Worm (Caenorhabditis elegans) whole organism, young adult: ENCODE data around the gene rdy-2.

Experiments
- B0019.2 ChIP-seq: fragments of 200-800 bp; sonication (Bioruptor generic); conservative IDR thresholded peaks from 2 replicates; pipeline ENCODE4 v1.3.6; 2022; ENCODE audit warnings: missing genetic modification reagents, missing genetic modification characterization, missing compliant biosample characterization
- B0336.3 ChIP-seq: fragments of 200-800 bp; sonication (Bioruptor generic); IDR thresholded peaks from 2 replicates; pipeline ENCODE4 v1.3.6; 2022; ENCODE audit warnings: missing genetic modification characterization, missing compliant biosample characterization
- F23B12.7 ChIP-seq: sonication (generic microtip); optimal IDR thresholded peaks from 2 replicates; lab custom pipeline; 2017; ENCODE audit warnings: missing genetic modification characterization, mild to moderate bottlenecking, missing compliant biosample characterization, antibody characterized with exemption, moderate library complexity; ENCODE audit not compliant: insufficient read depth
- F33H1.4 ChIP-seq: fragments of 200-800 bp; sonication (Bioruptor generic); IDR thresholded peaks from 2 replicates; pipeline ENCODE4 v1.3.6; 2022; ENCODE audit warnings: missing genetic modification reagents, missing genetic modification characterization, missing compliant biosample characterization
- F37B4.10 ChIP-seq: fragments of 200-800 bp; sonication (Bioruptor generic); IDR thresholded peaks from 2 replicates; pipeline ENCODE4 v1.3.6; 2022; ENCODE audit warnings: missing genetic modification characterization, missing compliant biosample characterization
- F52B5.7 ChIP-seq: sonication (generic microtip); optimal IDR thresholded peaks from 2 replicates; lab custom pipeline; 2016; ENCODE audit warnings: mild to moderate bottlenecking, missing genetic modification characterization, missing compliant biosample characterization
- K11D2.4 ChIP-seq: fragments of 200-800 bp; sonication (Bioruptor generic); IDR thresholded peaks from 2 replicates; pipeline ENCODE4 v1.3.6; 2022; ENCODE audit warnings: missing genetic modification reagents, missing genetic modification characterization, missing compliant biosample characterization
- K12H6.12 ChIP-seq: fragments of 200-800 bp; sonication (Bioruptor generic); optimal IDR thresholded peaks from 2 replicates; lab custom pipeline; 2018; ENCODE audit warnings: mild to moderate bottlenecking, missing genetic modification characterization, missing compliant biosample characterization
- ZK185.1 ChIP-seq: sonication (generic microtip); optimal IDR thresholded peaks from 2 replicates; lab custom pipeline; 2016; ENCODE audit warnings: mild to moderate bottlenecking, missing genetic modification characterization, missing compliant biosample characterization; ENCODE audit not compliant: poor library complexity, severe bottlenecking
- akir-1 ChIP-seq: fragments of 200-800 bp; sonication (Bioruptor generic); optimal IDR thresholded peaks from 2 replicates; lab custom pipeline; 2018; ENCODE audit warnings: mild to moderate bottlenecking, missing genetic modification characterization, moderate library complexity, missing compliant biosample characterization
- attf-3 ChIP-seq: fragments of 200-800 bp; sonication (Bioruptor generic); conservative IDR thresholded peaks from 2 replicates; pipeline ENCODE4 v1.3.6; 2022; ENCODE audit warnings: missing genetic modification reagents, missing genetic modification characterization, missing compliant biosample characterization
- bed-1 ChIP-seq: fragments of 200-800 bp; sonication (Bioruptor generic); IDR thresholded peaks from 2 replicates; pipeline ENCODE4 v1.3.6; 2022; ENCODE audit warnings: missing genetic modification reagents, missing genetic modification characterization, missing compliant biosample characterization
- ceh-100 ChIP-seq: fragments of 200-800 bp; sonication (Bioruptor generic); IDR thresholded peaks from 2 replicates; pipeline ENCODE4 v1.3.6; 2022; ENCODE audit warnings: missing genetic modification reagents, missing genetic modification characterization, missing compliant biosample characterization
- ceh-27 ChIP-seq: fragments of 200-800 bp; sonication (Bioruptor generic); optimal IDR thresholded peaks from 2 replicates; lab custom pipeline; 2018; ENCODE audit warnings: mild to moderate bottlenecking, missing genetic modification characterization, moderate library complexity, missing compliant biosample characterization
- ceh-40 ChIP-seq: fragments of 200-800 bp; sonication (Bioruptor generic); IDR thresholded peaks from 2 replicates; pipeline ENCODE4 v1.3.6; 2022; ENCODE audit warnings: missing genetic modification characterization, missing compliant biosample characterization
- dox-1 ChIP-seq: fragments of 200-800 bp; sonication (Bioruptor generic); IDR thresholded peaks from 2 replicates; pipeline ENCODE4 v1.3.6; 2022; ENCODE audit warnings: missing genetic modification reagents, missing genetic modification characterization, missing compliant biosample characterization
- dpff-1 ChIP-seq: sonication (generic microtip); optimal IDR thresholded peaks from 2 replicates; lab custom pipeline; 2017; ENCODE audit warnings: mild to moderate bottlenecking, missing genetic modification characterization, missing compliant biosample characterization
- egrh-3 ChIP-seq: fragments of 200-800 bp; sonication (Bioruptor generic); IDR thresholded peaks from 2 replicates; pipeline ENCODE4 v1.3.6; 2022; ENCODE audit warnings: missing genetic modification reagents, missing genetic modification characterization, missing compliant biosample characterization
- him-1 ChIP-seq: sonication (generic microtip); optimal IDR thresholded peaks from 2 replicates; lab custom pipeline; 2016; ENCODE audit warnings: missing genotype, missing genetic modification reagents, missing genetic modification characterization, missing compliant biosample characterization
- hmg-1.2 ChIP-seq: fragments of 200-800 bp; sonication (Bioruptor generic); IDR thresholded peaks from 2 replicates; pipeline ENCODE4 v1.3.6; 2022; ENCODE audit warnings: missing genetic modification reagents, missing genetic modification characterization, missing compliant biosample characterization
- let-607 ChIP-seq, 2 experiments: fragments of 200-800 bp in 1 of 2; sonication (Bioruptor generic) in 1 of 2; sonication (generic microtip) in 1 of 2; optimal IDR thresholded peaks; 2 replicates each; lab custom pipeline; 2016 to 2018; ENCODE audit warnings: mild to moderate bottlenecking in 2 of 2, missing compliant biosample characterization in 2 of 2, missing genetic modification characterization in 2 of 2, moderate library complexity in 2 of 2, missing genotype in 1 of 2
- lin-26 ChIP-seq: fragments of 200-800 bp; sonication (Bioruptor generic); IDR thresholded peaks from 2 replicates; pipeline ENCODE4 v1.3.6; 2022; ENCODE audit warnings: missing genetic modification reagents, missing genetic modification characterization, missing compliant biosample characterization
- lir-1 ChIP-seq: fragments of 200-800 bp; sonication (Bioruptor generic); conservative IDR thresholded peaks from 2 replicates; pipeline ENCODE4 v1.3.6; 2022; ENCODE audit warnings: missing genetic modification reagents, missing genetic modification characterization, missing compliant biosample characterization
- madf-3 ChIP-seq: fragments of 200-800 bp; sonication (Bioruptor generic); IDR thresholded peaks from 2 replicates; pipeline ENCODE4 v1.3.6; 2022; ENCODE audit warnings: missing genetic modification reagents, missing genetic modification characterization, missing compliant biosample characterization
- madf-6 ChIP-seq: fragments of 200-800 bp; sonication (Bioruptor generic); IDR thresholded peaks from 2 replicates; pipeline ENCODE4 v1.3.6; 2022; ENCODE audit warnings: missing genetic modification reagents, missing genetic modification characterization, missing compliant biosample characterization
- madf-8 ChIP-seq: fragments of 200-800 bp; sonication (Bioruptor generic); conservative IDR thresholded peaks from 2 replicates; pipeline ENCODE4 v1.3.6; 2022; ENCODE audit warnings: missing genetic modification reagents, missing genetic modification characterization, missing compliant biosample characterization
- mel-28 ChIP-seq: sonication (generic microtip); optimal IDR thresholded peaks from 2 replicates; lab custom pipeline; 2016; ENCODE audit warnings: borderline replicate concordance, mild to moderate bottlenecking, missing genetic modification characterization, missing compliant biosample characterization
- nfya-1 ChIP-seq: sonication (generic microtip); optimal IDR thresholded peaks from 2 replicates; lab custom pipeline; 2017; ENCODE audit warnings: antibody characterized with exemption, missing compliant biosample characterization, missing genetic modification characterization, borderline replicate concordance; ENCODE audit not compliant: insufficient read depth
- nhr-120 ChIP-seq: fragments of 200-800 bp; sonication (Bioruptor generic); IDR thresholded peaks from 2 replicates; pipeline ENCODE4 v1.3.6; 2022; ENCODE audit warnings: missing genetic modification characterization, missing compliant biosample characterization
- nhr-80 ChIP-seq: sonication (generic microtip); optimal IDR thresholded peaks from 2 replicates; lab custom pipeline; 2016; ENCODE audit warnings: missing genetic modification characterization, missing compliant biosample characterization
- rcor-1 ChIP-seq: fragments of 200-800 bp; sonication (Bioruptor generic); IDR thresholded peaks from 2 replicates; pipeline ENCODE4 v1.3.6; 2022; ENCODE audit warnings: missing genetic modification reagents, missing genetic modification characterization, missing compliant biosample characterization
- sdz-38 ChIP-seq: sonication (generic microtip); optimal IDR thresholded peaks from 2 replicates; lab custom pipeline; 2016; ENCODE audit warnings: missing genotype, missing genetic modification characterization, missing compliant biosample characterization
- sea-2 ChIP-seq: fragments of 200-800 bp; sonication (Bioruptor generic); IDR thresholded peaks from 2 replicates; pipeline ENCODE4 v1.3.6; 2022; ENCODE audit warnings: missing genetic modification characterization, missing compliant biosample characterization
- snpc-3.4 ChIP-seq: sonication (generic microtip); optimal IDR thresholded peaks from 2 replicates; lab custom pipeline; 2017; ENCODE audit warnings: missing genetic modification characterization, mild to moderate bottlenecking, missing compliant biosample characterization, antibody characterized with exemption, moderate library complexity, missing genotype, missing genetic modification reagents
- snpc-4 ChIP-seq, 5 experiments: fragments of 150-350 bp in 1 of 5; sonication (generic microtip) in 4 of 5; optimal IDR thresholded peaks; 2 replicates each; lab custom pipeline; 2014 to 2018; ENCODE audit warnings: missing genetic modification characterization in 5 of 5, missing biosample characterization in 3 of 5, antibody characterized with exemption in 2 of 5, mild to moderate bottlenecking in 2 of 5, missing compliant biosample characterization in 2 of 5, missing genotype in 2 of 5, moderate library complexity in 2 of 5, missing genetic modification reagents in 1 of 5
- tbx-9 ChIP-seq: sonication (generic microtip); optimal IDR thresholded peaks from 2 replicates; lab custom pipeline; 2016; ENCODE audit warnings: borderline replicate concordance, missing genetic modification characterization, inconsistent platforms, missing compliant biosample characterization
- xnd-1 ChIP-seq: sonication (generic microtip); optimal IDR thresholded peaks from 2 replicates; lab custom pipeline; 2016; ENCODE audit warnings: missing genotype, missing genetic modification reagents, missing genetic modification characterization, missing compliant biosample characterization
- zfh-2 ChIP-seq: fragments of 200-800 bp; sonication (Bioruptor generic); conservative IDR thresholded peaks from 2 replicates; pipeline ENCODE4 v1.3.6; 2022; ENCODE audit warnings: missing genetic modification reagents, missing genetic modification characterization, missing compliant biosample characterization
- ztf-28 ChIP-seq: fragments of 200-800 bp; sonication (Bioruptor generic); IDR thresholded peaks from 2 replicates; pipeline ENCODE4 v1.3.6; 2022; ENCODE audit warnings: missing genetic modification reagents, missing genetic modification characterization, missing compliant biosample characterization

Gene rdy-2

DNA sequence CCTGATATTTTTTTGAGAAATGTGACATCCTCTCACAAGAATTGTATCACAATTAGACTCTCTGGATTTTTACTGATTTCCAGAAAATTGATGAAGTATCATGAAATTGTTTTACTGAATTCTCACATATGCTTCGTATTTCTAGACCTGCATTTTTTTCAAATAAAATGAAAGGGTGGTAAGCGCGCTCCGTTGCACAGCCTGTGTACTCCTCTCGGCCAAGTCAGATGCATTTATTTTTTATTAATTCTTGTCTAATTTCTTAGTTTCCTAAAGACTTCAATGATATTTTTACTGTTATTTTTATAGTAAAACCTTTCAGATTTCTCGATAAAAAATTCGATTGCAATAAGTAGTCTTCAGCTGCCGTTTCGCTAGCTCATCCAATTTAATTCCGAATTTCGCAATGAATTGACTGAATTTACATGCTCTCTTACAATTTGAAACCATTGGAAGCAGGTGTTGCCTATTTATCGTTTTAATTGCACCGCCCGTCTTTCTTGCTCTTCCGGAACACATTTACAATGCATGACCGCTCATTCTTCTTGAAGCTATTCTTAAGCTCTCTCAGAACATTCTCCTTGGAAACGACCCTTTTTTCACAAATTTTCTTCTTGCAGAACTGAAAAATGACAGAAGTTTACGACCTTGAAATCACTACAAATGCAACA, 9.1 kb downstream of the rdy-2 start, which contains the start of gene tbcb-1 (continued):
- no peak for TF ChIP-seq bed-1 (GFP tag; lab: Robert Waterston, UW)
- no peak for TF ChIP-seq mel-28
- no peak for TF ChIP-seq B0336.3 (GFP tag; lab: Robert Waterston, UW)
- TF ChIP-seq nhr-120 (GFP tag; lab: Robert Waterston, UW), result no peak
- TF ChIP-seq egrh-3, result no peak
- no peak for TF ChIP-seq snpc-4 (GFP tag; optimal IDR thresholded peaks at IDR 0.05; lab: Kevin White, UChicago)
- TF ChIP-seq snpc-4 (tag; optimal IDR thresholded peaks at IDR 0.05; lab: Kevin White, UChicago), result no peak
- TF ChIP-seq nfya-1, result no peak
- no peak for TF ChIP-seq sea-2 (GFP tag; lab: Robert Waterston, UW)
- no peak for TF ChIP-seq lir-1
- no peak for TF ChIP-seq rcor-1 (GFP tag; lab: Robert Waterston, UW)
- TF ChIP-seq akir-1 (GFP tag; lab: Kevin White, UChicago), result no peak
- peak; percentile 92 for TF ChIP-seq madf-6 (GFP tag; lab: Robert Waterston, UW)
- TF ChIP-seq let-607 (tag; optimal IDR thresholded peaks at IDR 0.05; lab: Kevin White, UChicago), result no peak
- peak; percentile 79 for TF ChIP-seq xnd-1
- no peak for TF ChIP-seq ceh-27 (GFP tag; lab: Kevin White, UChicago)
- TF ChIP-seq madf-8 (GFP tag; lab: Robert Waterston, UW), result peak; percentile 90
- TF ChIP-seq F52B5.7 (tag; lab: Kevin White, UChicago), result no peak
- no peak for TF ChIP-seq dpff-1 (tag; lab: Kevin White, UChicago)
- TF ChIP-seq snpc-3.4 (tag; lab: Kevin White, UChicago), result peak; percentile 0
- TF ChIP-seq him-1 (tag; lab: Kevin White, UChicago), result peak; percentile 36
- TF ChIP-seq dox-1 (GFP tag; lab: Robert Waterston, UW), result no peak
- TF ChIP-seq B0019.2 (GFP tag; lab: Robert Waterston, UW), result no peak
- TF ChIP-seq K11D2.4 (GFP tag; lab: Robert Waterston, UW), result no peak
- TF ChIP-seq zfh-2, result no peak
- no peak for TF ChIP-seq sdz-38 (tag; lab: Kevin White, UChicago)
- TF ChIP-seq attf-3 (GFP tag; lab: Robert Waterston, UW), result 0 out of 2 replicates have a peak, but pooled peaks have one; percentile 19
- TF ChIP-seq nhr-80, result no peak
- TF ChIP-seq hmg-1.2, result no peak
- no peak for TF ChIP-seq ZK185.1 (tag; lab: Kevin White, UChicago)
- TF ChIP-seq tbx-9 (tag; lab: Kevin White, UChicago), result no peak
- TF ChIP-seq ztf-28 (GFP tag; lab: Robert Waterston, UW), result no peak
- no peak for TF ChIP-seq ceh-40 (GFP tag; lab: Robert Waterston, UW)
- no peak for TF ChIP-seq ceh-100
- TF ChIP-seq lin-26 (GFP tag; lab: Robert Waterston, UW), result no peak
- TF ChIP-seq madf-3, result no peak
- no peak for TF ChIP-seq F33H1.4 (GFP tag; lab: Robert Waterston, UW)
- no peak for TF ChIP-seq F37B4.10 (GFP tag; lab: Robert Waterston, UW)
- TF ChIP-seq K12H6.12 (tag; lab: Kevin White, UChicago), result no peak
- no peak for TF ChIP-seq F23B12.7 (tag; lab: Kevin White, UChicago)
